Fruit fly (Drosophila melanogaster): ENCODE results near the gene yip2.
A peak's percentile ranks its signal among the peaks of the same experiment; 100 is the strongest.

The yip2 gene

dm6 chr2L:9954119-9954518 is 39.1 kb downstream of the yip2 start, which contains the start of the genes CG13126 and CG4709 (continued):
- TF ChIP-seq CG11695 (GFP tag; IDR thresholded peaks at IDR 0.05) (peak; percentile 95), Dref (GFP tag; IDR thresholded peaks at IDR 0.05) (peak; percentile 33; the same call in 1 of the 2 replicates), CG12071 (GFP tag; optimal IDR thresholded peaks at IDR 0.05) (peak; percentile 29), ewg (GFP tag; optimal IDR thresholded peaks at IDR 0.05) (peak; percentile 74), Sry-δ (GFP tag; optimal IDR thresholded peaks at IDR 0.05) (peak; percentile 24), Xrp1 (GFP tag; IDR thresholded peaks at IDR 0.05) (peak; percentile 97), Ravus (GFP tag; IDR thresholded peaks at IDR 0.05) (peak; percentile 67), lilli (GFP tag; optimal IDR thresholded peaks at IDR 0.05) (peak; percentile 81), CTCF (GFP tag; optimal IDR thresholded peaks at IDR 0.05) (peak; percentile 61), CkIIα-i1 (GFP tag; IDR thresholded peaks at IDR 0.05) (no peak), MESR4 (GFP tag; optimal IDR thresholded peaks at IDR 0.05) (peak; percentile 23), CG30403 (GFP tag; optimal IDR thresholded peaks at IDR 0.05) (peak; percentile 92), C15 (GFP tag; IDR thresholded peaks at IDR 0.05) (0 out of 3 replicates have a peak, but pooled peaks have one; percentile 20), Med (GFP tag) (peak; percentile 90), CG12219 (GFP tag; optimal IDR thresholded peaks at IDR 0.05) (peak; percentile 70), knrl (GFP tag; IDR thresholded peaks at IDR 0.05; ENCODE audit: partially characterized antibody) (no peak), CG7357 (GFP tag; IDR thresholded peaks at IDR 0.05) (peak; percentile 80), dimm (GFP tag; IDR thresholded peaks at IDR 0.05) (peak; percentile 45; the same call in 1 of the 2 replicates), MBD-R2 (GFP tag; IDR thresholded peaks at IDR 0.05) (peak; percentile 99), CG7987 (GFP tag; optimal IDR thresholded peaks at IDR 0.05) (peak; percentile 60), CG15073 (GFP tag; optimal IDR thresholded peaks at IDR 0.05) (peak; percentile 57), CG10267 (tag; optimal IDR thresholded peaks at IDR 0.05) (peak; percentile 99), crol (GFP tag; IDR thresholded peaks at IDR 0.05) (no peak), Asciz (GFP tag; optimal IDR thresholded peaks at IDR 0.05) (peak; percentile 90), crp (GFP tag; optimal IDR thresholded peaks at IDR 0.05) (peak; percentile 79 to 96), pita (GFP tag; optimal IDR thresholded peaks at IDR 0.05) (no peak), bcd (GFP tag; optimal IDR thresholded peaks at IDR 0.05) (peak; percentile 93), z (GFP tag; IDR thresholded peaks at IDR 0.05) (no peak), CG31365 (tag; optimal IDR thresholded peaks at IDR 0.05) (peak; percentile 41), ac (GFP tag; optimal IDR thresholded peaks at IDR 0.05) (peak; percentile 39), Nf-YB (GFP tag; optimal IDR thresholded peaks at IDR 0.05) (peak; percentile 78), Chrac-16 (GFP tag; optimal IDR thresholded peaks at IDR 0.05) (peak; percentile 85), Spps (tag; optimal IDR thresholded peaks at IDR 0.05) (peak; percentile 95), CG8924 (tag; optimal IDR thresholded peaks at IDR 0.05) (peak; percentile 94), gfzf (GFP tag; optimal IDR thresholded peaks at IDR 0.05) (no peak), pfk (GFP tag; optimal IDR thresholded peaks at IDR 0.05) (no peak), Fer2 (tag; optimal IDR thresholded peaks at IDR 0.05) (peak; percentile 86), slp2 (GFP tag; optimal IDR thresholded peaks at IDR 0.05) (peak; percentile 26), CG16815 (GFP tag; optimal IDR thresholded peaks at IDR 0.05) (peak; percentile 80), fd96Cb (tag; optimal IDR thresholded peaks at IDR 0.05) (peak; percentile 91), Antp (GFP tag; optimal IDR thresholded peaks at IDR 0.05) (peak; percentile 13), NfI (GFP tag; optimal IDR thresholded peaks at IDR 0.05) (peak; percentile 87), CG13287 (GFP tag; IDR thresholded peaks at IDR 0.05; ENCODE audit: partially characterized antibody) (no peak; the same call in 1 of the 2 replicates), jing (GFP tag; optimal IDR thresholded peaks at IDR 0.05) (peak; percentile 41), luna (GFP tag; optimal IDR thresholded peaks at IDR 0.05) (no peak), ash1 (GFP tag; optimal IDR thresholded peaks at IDR 0.05) (no peak), br (optimal IDR thresholded peaks at IDR 0.05) (no peak), Deaf1 (tag; optimal IDR thresholded peaks at IDR 0.05) (peak; percentile 73), CG1792 (GFP tag; optimal IDR thresholded peaks at IDR 0.05) (peak; percentile 36), CG10209 (GFP tag; optimal IDR thresholded peaks at IDR 0.05) (peak; percentile 91), stc (GFP tag; IDR thresholded peaks at IDR 0.05) (peak; percentile 93), CG18619 (GFP tag; optimal IDR thresholded peaks at IDR 0.05) (peak; percentile 87)

All from whole organism, embryonic.